Worm (Caenorhabditis elegans): ENCODE results near the gene col-33.

The col-33 gene

ce11 chrIV:4262993-4263392 lies at the start of gene col-33:
Gene col-33 (plus strand): TSS chrIV:4263293.
- TF ChIP-seq snpc-4 (tag; optimal IDR thresholded peaks at IDR 0.05) (no peak), skn-1 (tag; optimal IDR thresholded peaks at IDR 0.05) (no peak), mdl-1 (tag; optimal IDR thresholded peaks at IDR 0.05) (no peak), nhr-6 (tag; optimal IDR thresholded peaks at IDR 0.05) (no peak), ztf-1 (GFP tag; conservative IDR thresholded peaks at IDR 0.05) (no peak), elt-3 (tag; optimal IDR thresholded peaks at IDR 0.05) (no peak)

ce11 chrIV:4215349-4215748 lies 47.7 kb upstream of the col-33 start:
- TF ChIP-seq crh-2 (tag; optimal IDR thresholded peaks at IDR 0.05), result peak; percentile 74
- no peak for TF ChIP-seq nhr-237 (tag; optimal IDR thresholded peaks at IDR 0.05)
- peak; percentile 92 for TF ChIP-seq unc-55 (GFP tag; optimal IDR thresholded peaks at IDR 0.05)
- no peak for TF ChIP-seq lin-11 (tag; optimal IDR thresholded peaks at IDR 0.05)
- TF ChIP-seq mdl-1 (tag; optimal IDR thresholded peaks at IDR 0.05), result peak; percentile 73 to 76
- TF ChIP-seq blmp-1 (tag; optimal IDR thresholded peaks at IDR 0.05; ENCODE audit: insufficient read depth), result peak; percentile 25
- TF ChIP-seq zag-1 (tag; optimal IDR thresholded peaks at IDR 0.05), result peak; percentile 38
- peak; percentile 22 for TF ChIP-seq gmeb-1 (tag; optimal IDR thresholded peaks at IDR 0.05)
- TF ChIP-seq ama-1 (optimal IDR thresholded peaks at IDR 0.05), result peak; percentile 82
- TF ChIP-seq sma-3 (GFP tag; optimal IDR thresholded peaks at IDR 0.05), result peak; percentile 46
- no peak for TF ChIP-seq aly-2 (tag; optimal IDR thresholded peaks at IDR 0.05)
- TF ChIP-seq elt-1 (tag; optimal IDR thresholded peaks at IDR 0.05), result no peak
- TF ChIP-seq nhr-25 (tag; optimal IDR thresholded peaks at IDR 0.05), result peak; percentile 39
- TF ChIP-seq snpc-4 (tag; optimal IDR thresholded peaks at IDR 0.05), result no peak
- no peak for TF ChIP-seq nhr-77 (tag; optimal IDR thresholded peaks at IDR 0.05)
- peak; percentile 85 for TF ChIP-seq nhr-129 (tag; optimal IDR thresholded peaks at IDR 0.05)
- peak; percentile 36 to 78 for TF ChIP-seq lsy-2 (tag; optimal IDR thresholded peaks at IDR 0.05)
- no peak for TF ChIP-seq nhr-23 (tag; optimal IDR thresholded peaks at IDR 0.05)
- TF ChIP-seq ceh-16 (tag; optimal IDR thresholded peaks at IDR 0.05), result no peak
- peak; percentile 58 for TF ChIP-seq lin-13 (GFP tag; optimal IDR thresholded peaks at IDR 0.05)
- peak; percentile 70 for TF ChIP-seq fos-1 (tag; optimal IDR thresholded peaks at IDR 0.05)
- TF ChIP-seq nhr-6 (tag; optimal IDR thresholded peaks at IDR 0.05), result peak; percentile 38
- no peak for TF ChIP-seq lin-39 (tag; optimal IDR thresholded peaks at IDR 0.05)
- no peak for TF ChIP-seq alr-1 (tag; optimal IDR thresholded peaks at IDR 0.05)
- no peak for TF ChIP-seq dmd-4 (tag; optimal IDR thresholded peaks at IDR 0.05)
- peak; percentile 55 for TF ChIP-seq F13H6.1 (tag; optimal IDR thresholded peaks at IDR 0.05)
- no peak for TF ChIP-seq ztf-4 (tag; optimal IDR thresholded peaks at IDR 0.05)
- peak; percentile 71 for TF ChIP-seq nhr-21 (tag; optimal IDR thresholded peaks at IDR 0.05)
- TF ChIP-seq sma-9 (GFP tag; optimal IDR thresholded peaks at IDR 0.05), result peak; percentile 76
- TF ChIP-seq sma-9 (tag; optimal IDR thresholded peaks at IDR 0.05), result no peak
- TF ChIP-seq ceh-82 (tag; optimal IDR thresholded peaks at IDR 0.05), result no peak
- peak; percentile 81 for TF ChIP-seq C34F6.9 (tag; optimal IDR thresholded peaks at IDR 0.05)
- TF ChIP-seq R02D3.7 (tag; optimal IDR thresholded peaks at IDR 0.05), result no peak
- peak; percentile 100 for TF ChIP-seq skn-1 (tag; optimal IDR thresholded peaks at IDR 0.05)
- no peak for TF ChIP-seq unc-39 (tag; optimal IDR thresholded peaks at IDR 0.05)
- no peak for TF ChIP-seq elt-3 (tag; optimal IDR thresholded peaks at IDR 0.05)
- no peak for TF ChIP-seq nhr-12 (tag; optimal IDR thresholded peaks at IDR 0.05)
- no peak for TF ChIP-seq nhr-10 (tag; optimal IDR thresholded peaks at IDR 0.05)
- TF ChIP-seq ztf-1 (GFP tag; conservative IDR thresholded peaks at IDR 0.05), result no peak
- peak; percentile 39 for TF ChIP-seq egl-27 (tag; optimal IDR thresholded peaks at IDR 0.05)
- peak; percentile 6 for TF ChIP-seq sem-4 (tag; optimal IDR thresholded peaks at IDR 0.05)
- TF ChIP-seq mab-5 (tag; optimal IDR thresholded peaks at IDR 0.05), result no peak

- TF ChIP-seq elt-3 (tag; optimal IDR thresholded peaks at IDR 0.05), result no peak
- no peak for TF ChIP-seq nhr-77 (tag; optimal IDR thresholded peaks at IDR 0.05)
- no peak for TF ChIP-seq nhr-11 (tag; optimal IDR thresholded peaks at IDR 0.05)
- no peak for TF ChIP-seq skn-1 (tag; optimal IDR thresholded peaks at IDR 0.05)
- no peak for TF ChIP-seq nhr-12 (tag; optimal IDR thresholded peaks at IDR 0.05)
- no peak for TF ChIP-seq R02D3.7 (tag; optimal IDR thresholded peaks at IDR 0.05)
- peak; percentile 21 for TF ChIP-seq fos-1 (tag; optimal IDR thresholded peaks at IDR 0.05)
- TF ChIP-seq elt-1 (tag; optimal IDR thresholded peaks at IDR 0.05), result no peak
- no peak for TF ChIP-seq ztf-4 (tag; optimal IDR thresholded peaks at IDR 0.05)
- TF ChIP-seq mab-5 (tag; optimal IDR thresholded peaks at IDR 0.05), result no peak
- TF ChIP-seq nhr-129 (tag; optimal IDR thresholded peaks at IDR 0.05), result no peak
- peak; percentile 24 for TF ChIP-seq sma-3 (GFP tag; optimal IDR thresholded peaks at IDR 0.05)
- TF ChIP-seq nhr-237 (tag; optimal IDR thresholded peaks at IDR 0.05), result no peak
- TF ChIP-seq nhr-10 (tag; optimal IDR thresholded peaks at IDR 0.05), result no peak
- TF ChIP-seq egl-27 (tag; optimal IDR thresholded peaks at IDR 0.05), result peak; percentile 4
- TF ChIP-seq gmeb-1 (tag; optimal IDR thresholded peaks at IDR 0.05), result no peak
- no peak for TF ChIP-seq ztf-11 (tag; optimal IDR thresholded peaks at IDR 0.05)
- no peak for TF ChIP-seq ceh-16 (tag; optimal IDR thresholded peaks at IDR 0.05)
- TF ChIP-seq dmd-4 (tag; optimal IDR thresholded peaks at IDR 0.05), result no peak
- no peak for TF ChIP-seq peb-1 (tag; optimal IDR thresholded peaks at IDR 0.05)
- peak; percentile 73 for TF ChIP-seq sma-9 (GFP tag; optimal IDR thresholded peaks at IDR 0.05)
- TF ChIP-seq sma-9 (tag; optimal IDR thresholded peaks at IDR 0.05), result no peak
- no peak for TF ChIP-seq crh-2 (tag; optimal IDR thresholded peaks at IDR 0.05)
- no peak for TF ChIP-seq alr-1 (tag; optimal IDR thresholded peaks at IDR 0.05)
- no peak for TF ChIP-seq ama-1 (optimal IDR thresholded peaks at IDR 0.05)
- peak; percentile 86 for TF ChIP-seq nhr-21 (tag; optimal IDR thresholded peaks at IDR 0.05)
- no peak for TF ChIP-seq lin-11 (tag; optimal IDR thresholded peaks at IDR 0.05)
These were observed 46.8 kb upstream of the col-33 start for ce11 chrIV:4216099-4216894.

Data from whole organism, L2 larva.